Worm (Caenorhabditis elegans) whole organism, L2 larva: ENCODE data around the gene grl-25.

ENCODE experiments used
- C34F6.9 ChIP-seq: fragments of 150-350 bp; optimal IDR thresholded peaks from 2 replicates; lab custom pipeline; 2014; ENCODE audit warnings: missing biosample characterization, missing genetic modification characterization
- Y55F3AM.14 ChIP-seq: fragments of 200-800 bp; sonication (Bioruptor generic); optimal IDR thresholded peaks from 2 replicates; lab custom pipeline; 2018; ENCODE audit warnings: mild to moderate bottlenecking, missing genetic modification characterization, missing compliant biosample characterization
- alr-1 ChIP-seq: fragments of 150-350 bp; optimal IDR thresholded peaks from 2 replicates; lab custom pipeline; 2014; ENCODE audit warnings: missing biosample characterization, missing genetic modification characterization
- crh-2 ChIP-seq: sonication (generic microtip); optimal IDR thresholded peaks from 2 replicates; lab custom pipeline; 2017; ENCODE audit warnings: missing biosample characterization, missing genetic modification characterization
- dmd-4 ChIP-seq: sonication (generic microtip); optimal IDR thresholded peaks from 2 replicates; lab custom pipeline; 2017; ENCODE audit warnings: missing biosample characterization, missing genetic modification characterization
- elt-3 ChIP-seq: sonication (generic microtip); optimal IDR thresholded peaks from 2 replicates; lab custom pipeline; 2017; ENCODE audit warnings: missing biosample characterization, missing genetic modification characterization
- fos-1 ChIP-seq: fragments of 150-350 bp; optimal IDR thresholded peaks from 2 replicates; lab custom pipeline; 2014; ENCODE audit warnings: missing biosample characterization, missing genetic modification characterization
- gmeb-1 ChIP-seq: fragments of 150-350 bp; optimal IDR thresholded peaks from 2 replicates; lab custom pipeline; 2014; ENCODE audit warnings: missing biosample characterization, missing genetic modification characterization
- nhr-129 ChIP-seq: fragments of 150-350 bp; optimal IDR thresholded peaks from 2 replicates; lab custom pipeline; 2014; ENCODE audit warnings: missing biosample characterization, missing genetic modification characterization
- nhr-21 ChIP-seq: fragments of 150-350 bp; optimal IDR thresholded peaks from 2 replicates; lab custom pipeline; 2014; ENCODE audit warnings: missing biosample characterization, missing genetic modification characterization
- nhr-23 ChIP-seq: fragments of 150-350 bp; optimal IDR thresholded peaks from 2 replicates; lab custom pipeline; 2014; ENCODE audit warnings: missing biosample characterization, missing genetic modification reagents, missing genetic modification characterization
- nhr-237 ChIP-seq: fragments of 150-350 bp; optimal IDR thresholded peaks from 2 replicates; lab custom pipeline; 2014; ENCODE audit warnings: missing biosample characterization, missing genetic modification characterization
- snpc-4 ChIP-seq: fragments of 150-350 bp; optimal IDR thresholded peaks from 2 replicates; lab custom pipeline; 2014; ENCODE audit warnings: missing biosample characterization, missing genetic modification characterization
- unc-62 ChIP-seq: fragments of 150-350 bp; optimal IDR thresholded peaks from 2 replicates; lab custom pipeline; 2014; ENCODE audit warnings: missing biosample characterization, missing genetic modification reagents, missing genetic modification characterization
- ztf-11 ChIP-seq: sonication (generic microtip); optimal IDR thresholded peaks from 2 replicates; lab custom pipeline; 2017; ENCODE audit warnings: missing biosample characterization, missing genetic modification characterization
- ztf-4 ChIP-seq: fragments of 150-350 bp; optimal IDR thresholded peaks from 2 replicates; lab custom pipeline; 2014; ENCODE audit warnings: missing biosample characterization, missing genetic modification characterization

Gene grl-25

DNA sequence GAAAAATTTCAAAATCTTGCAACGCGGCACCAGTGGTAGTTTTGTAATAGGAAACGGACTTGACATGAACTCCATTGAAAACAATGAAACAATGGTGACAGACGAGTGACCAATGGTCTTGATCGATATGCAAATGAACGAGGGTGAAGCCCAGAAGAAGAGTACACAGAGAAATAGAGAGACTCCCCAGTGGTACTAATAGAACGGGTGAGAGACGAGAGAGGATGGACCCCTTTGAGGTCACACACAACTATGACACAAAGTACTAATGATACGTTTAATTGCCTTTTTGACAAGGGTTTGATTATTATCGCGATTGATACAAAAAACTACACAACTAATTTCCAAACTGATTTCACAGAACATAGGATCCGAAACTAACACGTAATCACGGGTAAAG, 48.0 kb downstream of the grl-25 start, which contains the start of gene F59B2.8:
TSS of gene F59B2.8 (minus strand) at position 151 of the 400 bp plus-strand sequence.
- no peak for TF ChIP-seq fos-1 (tag; lab: Kevin White, UChicago)
- TF ChIP-seq ztf-4: no peak
- no peak for TF ChIP-seq alr-1
- TF ChIP-seq ztf-11 (tag; lab: Kevin White, UChicago): no peak
- TF ChIP-seq gmeb-1 (tag; lab: Kevin White, UChicago): no peak
- TF ChIP-seq C34F6.9: no peak
- TF ChIP-seq snpc-4 (tag; lab: Kevin White, UChicago): no peak
- TF ChIP-seq crh-2 (tag; lab: Kevin White, UChicago): no peak
- TF ChIP-seq nhr-237 (tag; lab: Kevin White, UChicago): no peak
- TF ChIP-seq nhr-129: no peak

DNA sequence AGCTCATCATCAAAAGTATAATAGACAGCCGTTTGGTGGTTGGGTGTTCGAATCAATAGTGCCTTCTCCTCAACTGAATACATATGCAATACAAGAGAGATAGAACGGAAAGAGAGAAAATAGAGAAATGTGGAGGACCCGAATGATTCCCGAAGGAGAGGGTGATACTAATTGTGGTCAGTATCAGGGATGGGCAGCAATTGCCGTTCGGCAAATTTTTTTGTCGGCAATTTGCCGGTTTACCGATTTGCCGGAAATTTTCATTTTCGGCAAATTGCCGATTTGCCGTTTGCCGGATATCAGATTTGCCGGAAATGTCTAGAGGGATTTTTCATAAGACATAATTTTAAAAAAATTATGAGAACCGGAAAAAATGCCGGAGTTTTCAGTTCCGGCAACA, 50.2 kb downstream of the grl-25 start, which contains the start of gene F59B2.9:
TSS of gene F59B2.9 (minus strand) at position 101 of the 400 bp plus-strand sequence.
- TF ChIP-seq nhr-23 (tag; lab: Kevin White, UChicago): no peak
- TF ChIP-seq C34F6.9: no peak
- no peak for TF ChIP-seq elt-3 (tag; lab: Kevin White, UChicago)
- no peak for TF ChIP-seq crh-2 (tag; lab: Kevin White, UChicago)
- TF ChIP-seq unc-62 (GFP tag; lab: Kevin White, UChicago): no peak
- no peak for TF ChIP-seq dmd-4 (tag; lab: Kevin White, UChicago)
- TF ChIP-seq Y55F3AM.14 (GFP tag; lab: Kevin White, UChicago): no peak
- no peak for TF ChIP-seq ztf-4
- no peak for TF ChIP-seq nhr-21 (tag; lab: Kevin White, UChicago)
- no peak for TF ChIP-seq snpc-4 (tag; lab: Kevin White, UChicago)
- TF ChIP-seq, all 48 proteins: peak for 0
